Worm (Caenorhabditis elegans) whole organism, L2 larva: ENCODE data around the gene slc-25A10.

Source experiments
- aly-2 ChIP-seq: fragments of 150-350 bp; optimal IDR thresholded peaks from 2 replicates; lab custom pipeline; 2014; ENCODE audit warnings: missing biosample characterization, missing genetic modification characterization
- mdl-1 ChIP-seq, 2 experiments: fragments of 150-350 bp in 1 of 2; sonication (generic microtip) in 1 of 2; optimal IDR thresholded peaks; 2 replicates each; lab custom pipeline; 2017; ENCODE audit warnings: missing biosample characterization in 2 of 2, missing genetic modification characterization in 2 of 2
- nhr-12 ChIP-seq: fragments of 150-350 bp; optimal IDR thresholded peaks from 2 replicates; lab custom pipeline; 2014; ENCODE audit warnings: missing biosample characterization, missing genetic modification characterization
- skn-1 ChIP-seq: sonication (generic microtip); optimal IDR thresholded peaks from 2 replicates; lab custom pipeline; 2017; ENCODE audit warnings: missing biosample characterization, missing genetic modification characterization
- snpc-4 ChIP-seq: fragments of 150-350 bp; optimal IDR thresholded peaks from 2 replicates; lab custom pipeline; 2014; ENCODE audit warnings: missing biosample characterization, missing genetic modification characterization

ce11 chrX:6687756-6688155, 37.7 kb downstream of the slc-25A10 start:
- TF ChIP-seq snpc-4 (no peak), aly-2 (tag; lab: Kevin White, UChicago) (no peak), skn-1 (tag; lab: Kevin White, UChicago) (no peak), nhr-12 (tag; lab: Kevin White, UChicago) (no peak), mdl-1 (tag; optimal IDR thresholded peaks at IDR 0.05; lab: Kevin White, UChicago) (no peak)
